Fruit fly (Drosophila melanogaster) whole organism, prepupa: ENCODE results near the gene CG18787.

ENCODE experiments used
- CG11762 ChIP-seq: fragments of 200-800 bp; sonication (Bioruptor generic); optimal IDR thresholded peaks from 3 replicates; lab custom pipeline; 2016; ENCODE audit warnings: missing biosample characterization, missing genetic modification characterization; ENCODE audit not compliant: insufficient read depth
- CG15336 ChIP-seq: fragments of 200-800 bp; sonication (Bioruptor generic); IDR thresholded peaks from 2 replicates; pipeline ENCODE4 v1.3.6; 2022; ENCODE audit warnings: missing biosample characterization, missing genetic modification characterization
- CG16779 ChIP-seq: fragments of 200-800 bp; sonication (Bioruptor generic); optimal IDR thresholded peaks from 3 replicates; lab custom pipeline; 2017; ENCODE audit warnings: missing biosample characterization, mild to moderate bottlenecking, missing genetic modification characterization
- CG31627 ChIP-seq: fragments of 200-800 bp; sonication (Bioruptor generic); optimal IDR thresholded peaks from 3 replicates; lab custom pipeline; 2016; ENCODE audit warnings: missing biosample characterization, missing genetic modification characterization
- CG6854 ChIP-seq: fragments of 200-800 bp; sonication (Bioruptor generic); optimal IDR thresholded peaks from 2 replicates; lab custom pipeline; 2017; ENCODE audit warnings: missing biosample characterization, mild to moderate bottlenecking, missing genetic modification characterization
- Eip78C ChIP-seq: fragments of 200-800 bp; sonication (Bioruptor generic); peaks from one replicate; lab custom pipeline; 2016; ENCODE audit warnings: missing biosample characterization, missing genetic modification characterization
- Lpt ChIP-seq: fragments of 200-800 bp; sonication (Bioruptor generic); optimal IDR thresholded peaks from 3 replicates; lab custom pipeline; 2016; ENCODE audit warnings: missing biosample characterization, missing genetic modification characterization
- achi ChIP-seq: fragments of 200-800 bp; sonication (Bioruptor generic); optimal IDR thresholded peaks from 3 replicates; lab custom pipeline; 2016; ENCODE audit warnings: missing biosample characterization, missing genetic modification characterization

DNA sequence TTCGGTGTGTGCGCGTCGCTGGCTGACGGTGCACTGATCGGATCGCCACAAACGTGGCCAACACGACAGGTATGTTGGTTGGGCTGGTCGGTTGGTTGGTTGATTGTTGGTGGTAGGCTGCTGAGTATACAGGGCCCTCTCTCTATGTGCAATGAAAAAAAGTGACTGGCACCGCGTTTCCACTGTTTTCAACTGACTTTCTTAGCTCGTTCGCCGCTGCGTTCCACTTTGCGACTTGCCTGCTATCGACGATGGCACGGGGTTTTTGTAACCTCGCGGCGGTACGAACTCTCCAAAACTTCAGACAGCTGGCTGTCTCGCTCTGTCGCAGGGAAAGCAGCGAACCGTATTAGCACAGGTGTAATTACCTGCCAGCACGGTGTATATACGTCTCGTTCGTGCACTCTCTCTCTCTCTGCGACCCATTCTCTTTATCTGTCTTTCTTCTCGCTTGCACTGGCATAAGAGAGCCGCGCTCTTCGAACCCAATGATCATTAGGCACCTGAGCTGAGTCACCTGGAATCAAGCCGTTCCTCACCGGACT lies 28.2 kb downstream of the CG18787 start:
- TF ChIP-seq CG11762 (GFP tag; lab: Kevin White, UChicago) (no peak), Eip78C (GFP tag; lab: Kevin White, UChicago) (peak; percentile 46), CG6854 (GFP tag; lab: Kevin White, UChicago) (peak; percentile 45), CG16779 (tag; lab: Kevin White, UChicago) (no peak), achi (GFP tag; lab: Kevin White, UChicago) (no peak), Lpt (GFP tag; lab: Kevin White, UChicago) (peak; percentile 17), CG31627 (GFP tag; lab: Kevin White, UChicago) (no peak), CG15336 (0 out of 2 replicates have a peak, but pooled peaks have one; percentile 35)
